Fruit fly (Drosophila melanogaster) whole organism, embryonic: ENCODE data around the gene Pa1.

Source experiments
- Blimp-1 ChIP-seq: fragments of 200-800 bp; sonication (Bioruptor generic); optimal IDR thresholded peaks from 3 replicates; lab custom pipeline; 2018; ENCODE audit warnings: missing biosample characterization, missing genetic modification characterization, mild to moderate bottlenecking, moderate library complexity, missing genetic modification reagents
- CG11085 ChIP-seq: fragments of 200-800 bp; sonication (Bioruptor generic); IDR thresholded peaks from 2 replicates; pipeline ENCODE4 v1.3.6; 2022; ENCODE audit warnings: missing biosample characterization, missing genetic modification characterization
- CG12744 ChIP-seq: fragments of 200-800 bp; sonication (Bioruptor generic); optimal IDR thresholded peaks from 2 replicates; lab custom pipeline; 2016; ENCODE audit warnings: missing biosample characterization, missing genetic modification characterization
- CG13424 ChIP-seq: fragments of 200-800 bp; sonication (Bioruptor generic); optimal IDR thresholded peaks from 2 replicates; lab custom pipeline; 2019; ENCODE audit warnings: missing biosample characterization, mild to moderate bottlenecking, missing genetic modification characterization, moderate library complexity
- CG14014 ChIP-seq: fragments of 200-800 bp; sonication (Bioruptor generic); IDR thresholded peaks from 2 replicates; pipeline ENCODE4 v1.3.6; 2022; ENCODE audit warnings: missing biosample characterization, missing genetic modification characterization
- CG14667 ChIP-seq: fragments of 200-800 bp; sonication (Bioruptor generic); IDR thresholded peaks from 2 replicates; pipeline ENCODE4 v1.3.6; 2022; ENCODE audit warnings: missing biosample characterization, missing genetic modification characterization
- CG15073 ChIP-seq: fragments of 200-800 bp; sonication (Bioruptor generic); optimal IDR thresholded peaks from 2 replicates; lab custom pipeline; 2016; ENCODE audit warnings: missing biosample characterization, missing genetic modification characterization
- CG1792 ChIP-seq: fragments of 200-800 bp; sonication (Bioruptor generic); optimal IDR thresholded peaks from 2 replicates; lab custom pipeline; 2016; ENCODE audit warnings: missing biosample characterization, missing genetic modification characterization
- CG2889 ChIP-seq: fragments of 200-800 bp; sonication (Bioruptor generic); IDR thresholded peaks from 3 replicates; pipeline ENCODE4 v1.3.6; 2022; ENCODE audit warnings: missing biosample characterization, missing genetic modification characterization
- CG31441 ChIP-seq: fragments of 200-800 bp; sonication (Bioruptor generic); IDR thresholded peaks from 2 replicates; pipeline ENCODE4 v1.3.6; 2022; ENCODE audit warnings: missing biosample characterization, missing genetic modification characterization
- CG32767 ChIP-seq: fragments of 200-800 bp; sonication (Bioruptor generic); IDR thresholded peaks from 2 replicates; pipeline ENCODE4 v1.3.6; 2022; ENCODE audit warnings: missing biosample characterization, missing genetic modification characterization
- CG34224 ChIP-seq: fragments of 200-800 bp; sonication (Bioruptor generic); IDR thresholded peaks from 3 replicates; pipeline ENCODE4 v1.3.6; 2022; ENCODE audit warnings: missing biosample characterization, missing genetic modification characterization; ENCODE audit not compliant: partially characterized antibody
- CG3726 ChIP-seq: fragments of 200-800 bp; sonication (Bioruptor generic); IDR thresholded peaks from 3 replicates; pipeline ENCODE4, ENCODE4 v1.3.6; 2022; ENCODE audit warnings: missing biosample characterization, missing genetic modification characterization
- CG43689 ChIP-seq: fragments of 200-800 bp; sonication (Bioruptor generic); IDR thresholded peaks from 2 replicates; pipeline ENCODE4 v1.3.6; 2022; ENCODE audit warnings: missing biosample characterization, missing genetic modification characterization
- CG7372 ChIP-seq: fragments of 200-800 bp; sonication (Bioruptor generic); IDR thresholded peaks from 2 replicates; pipeline ENCODE4 v1.3.6; 2022; ENCODE audit warnings: missing biosample characterization, missing genetic modification characterization
- CG8765 ChIP-seq: fragments of 200-800 bp; sonication (Bioruptor generic); IDR thresholded peaks from 2 replicates; pipeline ENCODE4 v1.3.6; 2022; ENCODE audit warnings: missing biosample characterization, missing genetic modification characterization
- CG9932 ChIP-seq: fragments of 200-800 bp; sonication (Bioruptor generic); IDR thresholded peaks from 2 replicates; pipeline ENCODE4 v1.3.6; 2022; ENCODE audit warnings: missing biosample characterization, missing genetic modification characterization
- Deaf1 ChIP-seq: fragments of 200-800 bp; optimal IDR thresholded peaks from 3 replicates; lab custom pipeline; 2019; ENCODE audit warnings: missing biosample characterization, mild to moderate bottlenecking, missing genetic modification characterization, moderate library complexity
- Elba2 ChIP-seq: fragments of 200-800 bp; sonication (Bioruptor generic); optimal IDR thresholded peaks from 3 replicates; lab custom pipeline; 2016; ENCODE audit warnings: missing biosample characterization, missing genetic modification characterization
- Fer3 ChIP-seq: fragments of 200-800 bp; sonication (Bioruptor generic); optimal IDR thresholded peaks from 2 replicates; lab custom pipeline; 2018; ENCODE audit warnings: missing biosample characterization, mild to moderate bottlenecking, missing genetic modification characterization, moderate library complexity
- HmgD ChIP-seq: fragments of 200-800 bp; sonication (Bioruptor generic); optimal IDR thresholded peaks from 3 replicates; lab custom pipeline; 2016; ENCODE audit warnings: missing biosample characterization, missing genetic modification characterization
- Lim3 ChIP-seq: fragments of 200-800 bp; sonication (Bioruptor generic); IDR thresholded peaks from 2 replicates; pipeline ENCODE4 v1.3.6; 2022; ENCODE audit warnings: missing biosample characterization, missing genetic modification characterization
- NC2β ChIP-seq: fragments of 200-800 bp; sonication (Bioruptor generic); optimal IDR thresholded peaks from 2 replicates; lab custom pipeline; 2016; ENCODE audit warnings: missing biosample characterization, missing genetic modification characterization
- Opbp ChIP-seq: fragments of 200-800 bp; sonication (Bioruptor generic); IDR thresholded peaks from 3 replicates; pipeline ENCODE4 v1.3.6; 2022; ENCODE audit warnings: missing biosample characterization, missing genetic modification characterization; ENCODE audit not compliant: partially characterized antibody
- Pdp1 ChIP-seq, 2 experiments: fragments of 200-800 bp; sonication (Bioruptor generic); optimal IDR thresholded peaks; 3 replicates each; lab custom pipeline; 2016; ENCODE audit warnings: missing biosample characterization in 2 of 2, missing genetic modification characterization in 2 of 2, mild to moderate bottlenecking in 1 of 2, moderate library complexity in 1 of 2
- Poxn ChIP-seq: fragments of 200-800 bp; sonication (Bioruptor generic); IDR thresholded peaks from 2 replicates; pipeline ENCODE4 v1.3.6; 2022; ENCODE audit warnings: missing biosample characterization, missing genetic modification characterization
- Rx ChIP-seq: fragments of 200-800 bp; sonication (Bioruptor generic); IDR thresholded peaks from 2 replicates; pipeline ENCODE4 v1.3.6; 2022; ENCODE audit warnings: missing biosample characterization, missing genetic modification characterization
- Sry-β ChIP-seq: fragments of 200-800 bp; sonication (Bioruptor generic); optimal IDR thresholded peaks from 2 replicates; lab custom pipeline; 2018; ENCODE audit warnings: missing biosample characterization, mild to moderate bottlenecking, missing genetic modification characterization, moderate library complexity
- Sry-δ ChIP-seq: fragments of 200-800 bp; sonication (Bioruptor generic); optimal IDR thresholded peaks from 2 replicates; lab custom pipeline; 2016; ENCODE audit warnings: missing biosample characterization, missing genetic modification characterization
- Stat92E ChIP-seq, 3 experiments: fragments of >200 bp in 2 of 3; fragments of 200-800 bp in 1 of 3; sonication (Bioruptor generic) in 1 of 3; optimal IDR thresholded peaks; 2 replicates each; lab custom pipeline; 2017 to 2019; ENCODE audit warnings: missing biosample characterization in 3 of 3, missing genetic modification characterization in 3 of 3, mild to moderate bottlenecking in 1 of 3, moderate library complexity in 1 of 3
- Usf ChIP-seq: fragments of 200-800 bp; sonication (Bioruptor generic); optimal IDR thresholded peaks from 2 replicates; lab custom pipeline; 2017; ENCODE audit warnings: missing genotype, missing biosample characterization, missing genetic modification characterization
- abd-A ChIP-seq: fragments of 200-800 bp; sonication (Bioruptor generic); optimal IDR thresholded peaks from 3 replicates; lab custom pipeline; 2019; ENCODE audit warnings: missing biosample characterization, mild to moderate bottlenecking, missing genetic modification characterization, moderate library complexity
- ase ChIP-seq: fragments of 200-800 bp; sonication (Bioruptor generic); IDR thresholded peaks from 3 replicates; pipeline ENCODE4 v1.3.6; 2022; ENCODE audit warnings: missing biosample characterization, missing genetic modification characterization
- ash1 ChIP-seq: fragments of 200-800 bp; sonication (Bioruptor generic); optimal IDR thresholded peaks from 2 replicates; lab custom pipeline; 2018; ENCODE audit warnings: missing biosample characterization, mild to moderate bottlenecking, missing genetic modification characterization
- az2 ChIP-seq: fragments of 200-800 bp; sonication (Bioruptor generic); optimal IDR thresholded peaks from 3 replicates; lab custom pipeline; 2016; ENCODE audit warnings: missing biosample characterization, missing genetic modification characterization
- bowl ChIP-seq: fragments of 200-800 bp; sonication (Bioruptor generic); IDR thresholded peaks from 2 replicates; pipeline ENCODE4 v1.3.6; 2022; ENCODE audit warnings: missing biosample characterization, missing genetic modification characterization
- cato ChIP-seq: fragments of 200-800 bp; sonication (Bioruptor generic); optimal IDR thresholded peaks from 2 replicates; lab custom pipeline; 2016; ENCODE audit warnings: missing biosample characterization, missing genetic modification characterization, borderline replicate concordance
- chinmo ChIP-seq: fragments of 200-800 bp; sonication (Bioruptor generic); IDR thresholded peaks from 4 replicates; pipeline ENCODE4 v1.3.6; 2022; ENCODE audit warnings: missing biosample characterization, missing genetic modification characterization; ENCODE audit not compliant: partially characterized antibody
- da ChIP-seq: fragments of 200-800 bp; sonication (Bioruptor generic); optimal IDR thresholded peaks from 2 replicates; lab custom pipeline; 2016; ENCODE audit warnings: missing biosample characterization, missing genetic modification characterization
- ewg ChIP-seq: fragments of 200-800 bp; sonication (Bioruptor generic); optimal IDR thresholded peaks from 3 replicates; lab custom pipeline; 2017; ENCODE audit warnings: mild to moderate bottlenecking, missing biosample characterization, missing genetic modification reagents, missing genetic modification characterization
- gro ChIP-seq: fragments of 200-800 bp; sonication (Bioruptor generic); optimal IDR thresholded peaks from 2 replicates; lab custom pipeline; 2016; ENCODE audit warnings: missing biosample characterization, missing genetic modification characterization
- ham ChIP-seq: fragments of 200-800 bp; sonication (Bioruptor generic); IDR thresholded peaks from 2 replicates; pipeline ENCODE4 v1.3.6; 2022; ENCODE audit warnings: missing biosample characterization, missing genetic modification characterization
- lab ChIP-seq: fragments of 200-800 bp; sonication (Bioruptor generic); optimal IDR thresholded peaks from 3 replicates; lab custom pipeline; 2017; ENCODE audit warnings: missing biosample characterization, missing genetic modification characterization, mild to moderate bottlenecking, moderate library complexity, missing genetic modification reagents
- nmo ChIP-seq: fragments of 200-800 bp; sonication (Bioruptor generic); optimal IDR thresholded peaks from 2 replicates; lab custom pipeline; 2018; ENCODE audit warnings: missing biosample characterization, mild to moderate bottlenecking, missing genetic modification characterization, moderate library complexity
- pfk ChIP-seq: fragments of 200-800 bp; sonication (Bioruptor generic); optimal IDR thresholded peaks from 2 replicates; lab custom pipeline; 2018; ENCODE audit warnings: missing biosample characterization, mild to moderate bottlenecking, missing genetic modification characterization, moderate library complexity
- pnt ChIP-seq: fragments of 200-800 bp; sonication (Bioruptor generic); optimal IDR thresholded peaks from 3 replicates; lab custom pipeline; 2016; ENCODE audit warnings: missing biosample characterization, missing genetic modification characterization
- sens ChIP-seq: fragments of 200-800 bp; sonication (Bioruptor generic); peaks from one replicate; lab custom pipeline; 2016; ENCODE audit warnings: missing biosample characterization, missing genetic modification characterization
- tio ChIP-seq: fragments of 200-800 bp; sonication (Bioruptor generic); optimal IDR thresholded peaks from 2 replicates; lab custom pipeline; 2017; ENCODE audit warnings: missing biosample characterization, missing genetic modification characterization, inconsistent platforms
- tll ChIP-seq, 2 experiments: fragments of 200-800 bp in 1 of 2; fragments of >200 bp in 1 of 2; sonication (Bioruptor generic) in 1 of 2; optimal IDR thresholded peaks; 2 replicates each; lab custom pipeline; 2017 to 2019; ENCODE audit warnings: missing biosample characterization in 2 of 2, missing genetic modification characterization in 2 of 2, mild to moderate bottlenecking in 1 of 2, moderate library complexity in 1 of 2
- tna ChIP-seq: fragments of 200-800 bp; sonication (Bioruptor generic); IDR thresholded peaks from 2 replicates; pipeline ENCODE4 v1.3.6; 2022; ENCODE audit warnings: missing biosample characterization, missing genetic modification characterization; ENCODE audit not compliant: partially characterized antibody

Gene Pa1

dm6 chrX:11351351-11351750 lies 7.7 kb upstream of the Pa1 start (continued):
- peak; percentile 75 for TF ChIP-seq CG15073
- TF ChIP-seq pfk (GFP tag; lab: Kevin White, UChicago): no peak
- TF ChIP-seq CG13424 (tag; lab: Kevin White, UChicago): peak; percentile 92
- TF ChIP-seq bowl (GFP tag; lab: Robert Waterston, UW): peak; percentile 91
- peak; percentile 87 for TF ChIP-seq CG1792 (GFP tag; lab: Kevin White, UChicago)
- no peak for TF ChIP-seq tll (GFP tag; optimal IDR thresholded peaks at IDR 0.05; lab: Kevin White, UChicago)
- peak; percentile 89 for TF ChIP-seq Lim3
- TF ChIP-seq Poxn (GFP tag; lab: Robert Waterston, UW): peak; percentile 78
- TF ChIP-seq CG43689 (GFP tag; lab: Robert Waterston, UW): peak; percentile 87
- peak; percentile 94 for TF ChIP-seq Rx
- no peak for TF ChIP-seq chinmo (GFP tag; lab: Robert Waterston, UW)
- no peak for TF ChIP-seq Opbp (GFP tag; lab: Robert Waterston, UW)
- peak; percentile 95 for TF ChIP-seq pnt (GFP tag; lab: Kevin White, UChicago)
- TF ChIP-seq CG9932 (GFP tag; lab: Robert Waterston, UW): peak; percentile 94
- no peak for TF ChIP-seq Stat92E (GFP tag; optimal IDR thresholded peaks at IDR 0.05; lab: Kevin White, UChicago)
- no peak for TF ChIP-seq abd-A (tag; lab: Kevin White, UChicago)
- TF ChIP-seq cato (GFP tag; lab: Kevin White, UChicago): peak; percentile 82
- peak; percentile 96 for TF ChIP-seq lab (GFP tag; lab: Kevin White, UChicago)
- TF ChIP-seq CG14667 (GFP tag; lab: Robert Waterston, UW): peak; percentile 92
- TF ChIP-seq CG32767 (GFP tag; lab: Robert Waterston, UW): peak; percentile 91
- TF ChIP-seq Sry-β (GFP tag; lab: Kevin White, UChicago): peak; percentile 38
- peak; percentile 92 to 93 for TF ChIP-seq Pdp1 (GFP tag; optimal IDR thresholded peaks at IDR 0.05; lab: Kevin White, UChicago)
- peak; percentile 87 for TF ChIP-seq Usf (GFP tag; lab: Kevin White, UChicago)
- peak; percentile 76 for TF ChIP-seq da (GFP tag; lab: Kevin White, UChicago)
- TF ChIP-seq CG31441 (GFP tag; lab: Robert Waterston, UW): peak; percentile 86
- TF ChIP-seq ash1 (GFP tag; lab: Kevin White, UChicago): peak; percentile 83
- TF ChIP-seq Sry-δ (GFP tag; lab: Kevin White, UChicago): peak; percentile 41
- peak; percentile 49 for TF ChIP-seq Elba2 (GFP tag; lab: Kevin White, UChicago)
- TF ChIP-seq NC2β (GFP tag; lab: Kevin White, UChicago): peak; percentile 88
- peak; percentile 91 for TF ChIP-seq CG11085
- TF ChIP-seq Blimp-1 (GFP tag; lab: Kevin White, UChicago): peak; percentile 86
- peak; percentile 86 for TF ChIP-seq ewg (GFP tag; lab: Kevin White, UChicago)
- peak; percentile 85 for TF ChIP-seq HmgD (GFP tag; lab: Kevin White, UChicago)
- peak; percentile 93 for TF ChIP-seq az2 (GFP tag; lab: Kevin White, UChicago)
- peak; percentile 93 for TF ChIP-seq CG8765
- TF ChIP-seq gro (GFP tag; lab: Kevin White, UChicago): peak; percentile 86
- TF ChIP-seq Fer3 (tag; lab: Kevin White, UChicago): peak; percentile 92
- peak; percentile 91 for TF ChIP-seq CG7372 (GFP tag; lab: Robert Waterston, UW)
- peak; percentile 95 for TF ChIP-seq ase
- peak; percentile 92 for TF ChIP-seq CG3726 (GFP tag; lab: Robert Waterston, UW)
- TF ChIP-seq CG12744 (GFP tag; lab: Kevin White, UChicago): peak; percentile 84
- TF ChIP-seq sens: peak; percentile 97
- peak; percentile 93 for TF ChIP-seq nmo (GFP tag; lab: Kevin White, UChicago)
- peak; percentile 95 for TF ChIP-seq CG14014
- TF ChIP-seq CG34224 (GFP tag; lab: Robert Waterston, UW): no peak
- peak; percentile 86 for TF ChIP-seq CG2889 (GFP tag; lab: Robert Waterston, UW)
- TF ChIP-seq tio: no peak
- 0 out of 2 replicates have a peak, but pooled peaks have one; percentile 59 for TF ChIP-seq ham (GFP tag; lab: Robert Waterston, UW)
- TF ChIP-seq Deaf1 (tag; lab: Kevin White, UChicago): peak; percentile 64
- TF ChIP-seq tna: 0 out of 2 replicates have a peak, but pooled peaks have one; percentile 16
